Fruit fly (Drosophila melanogaster) whole organism, embryonic: ENCODE results near the gene dod.

ENCODE experiments used
- Atf-2 ChIP-seq: fragments of 200-800 bp; sonication (Bioruptor generic); optimal IDR thresholded peaks from 2 replicates; lab custom pipeline; 2016; ENCODE audit warnings: missing biosample characterization, missing genetic modification characterization
- CG10209 ChIP-seq: fragments of 200-800 bp; sonication (Bioruptor generic); optimal IDR thresholded peaks from 3 replicates; lab custom pipeline; 2017; ENCODE audit warnings: missing biosample characterization, mild to moderate bottlenecking, missing genetic modification characterization, missing genetic modification reagents
- CG10267 ChIP-seq: fragments of 200-800 bp; sonication (Bioruptor generic); optimal IDR thresholded peaks from 2 replicates; lab custom pipeline; 2018; ENCODE audit warnings: missing biosample characterization, mild to moderate bottlenecking, missing genetic modification characterization, moderate library complexity
- CG10543 ChIP-seq: fragments of 200-800 bp; sonication (Bioruptor generic); optimal IDR thresholded peaks from 3 replicates; lab custom pipeline; 2017; ENCODE audit warnings: missing biosample characterization, mild to moderate bottlenecking, missing genetic modification characterization, moderate library complexity
- CG11504 ChIP-seq: fragments of 200-800 bp; sonication (Bioruptor generic); optimal IDR thresholded peaks from 3 replicates; lab custom pipeline; 2019; ENCODE audit warnings: missing biosample characterization, mild to moderate bottlenecking, missing genetic modification characterization, moderate library complexity
- CG12155 ChIP-seq: fragments of 200-800 bp; sonication (Bioruptor generic); optimal IDR thresholded peaks from 3 replicates; lab custom pipeline; 2016; ENCODE audit warnings: missing biosample characterization, missing genetic modification characterization
- CG12659 ChIP-seq: fragments of 200-800 bp; sonication (Bioruptor generic); optimal IDR thresholded peaks from 3 replicates; lab custom pipeline; 2017; ENCODE audit warnings: mild to moderate bottlenecking, missing biosample characterization, missing genetic modification reagents, missing genetic modification characterization
- CG13287 ChIP-seq: fragments of 200-800 bp; sonication (Bioruptor generic); IDR thresholded peaks from 2 replicates; pipeline ENCODE4 v1.3.6; 2022; ENCODE audit warnings: missing biosample characterization, missing genetic modification characterization; ENCODE audit not compliant: partially characterized antibody
- CG15601 ChIP-seq: fragments of 200-800 bp; sonication (Bioruptor generic); optimal IDR thresholded peaks from 3 replicates; lab custom pipeline; 2019; ENCODE audit warnings: missing biosample characterization, mild to moderate bottlenecking, missing genetic modification characterization, moderate library complexity
- CG17186 ChIP-seq: fragments of 200-800 bp; sonication (Bioruptor generic); optimal IDR thresholded peaks from 3 replicates; lab custom pipeline; 2017; ENCODE audit warnings: missing biosample characterization, missing genetic modification reagents, missing genetic modification characterization
- CG17328 ChIP-seq: fragments of 200-800 bp; sonication (Bioruptor generic); IDR thresholded peaks from 2 replicates; pipeline ENCODE4 v1.3.6; 2022; ENCODE audit warnings: missing biosample characterization, missing genetic modification characterization
- CG18011 ChIP-seq: fragments of 200-800 bp; sonication (Bioruptor generic); optimal IDR thresholded peaks from 2 replicates; lab custom pipeline; 2017; ENCODE audit warnings: missing biosample characterization, missing genetic modification characterization, mild to moderate bottlenecking, moderate library complexity, missing genotype
- CG2678 ChIP-seq: fragments of 200-800 bp; sonication (Bioruptor generic); optimal IDR thresholded peaks from 3 replicates; lab custom pipeline; 2019; ENCODE audit warnings: missing biosample characterization, mild to moderate bottlenecking, missing genetic modification characterization, moderate library complexity
- CG3407 ChIP-seq: fragments of 200-800 bp; sonication (Bioruptor generic); optimal IDR thresholded peaks from 2 replicates; lab custom pipeline; 2018; ENCODE audit warnings: missing biosample characterization, mild to moderate bottlenecking, missing genetic modification characterization
- CG34376 ChIP-seq: fragments of 200-800 bp; sonication (Bioruptor generic); optimal IDR thresholded peaks from 2 replicates; lab custom pipeline; 2018; ENCODE audit warnings: missing biosample characterization, mild to moderate bottlenecking, missing genetic modification characterization
- CG34422 ChIP-seq: fragments of 200-800 bp; sonication (Bioruptor generic); IDR thresholded peaks from 3 replicates; pipeline ENCODE4 v1.3.6; 2022; ENCODE audit warnings: missing biosample characterization, missing genetic modification characterization
- CG4424 ChIP-seq: fragments of 200-800 bp; sonication (Bioruptor generic); optimal IDR thresholded peaks from 3 replicates; lab custom pipeline; 2016; ENCODE audit warnings: missing biosample characterization, missing genetic modification characterization
- CG6654 ChIP-seq: fragments of 200-800 bp; sonication (Bioruptor generic); optimal IDR thresholded peaks from 2 replicates; lab custom pipeline; 2017; ENCODE audit warnings: missing biosample characterization, mild to moderate bottlenecking, missing genetic modification characterization
- CG7271 ChIP-seq: fragments of 200-800 bp; sonication (Bioruptor generic); optimal IDR thresholded peaks from 2 replicates; lab custom pipeline; 2018; ENCODE audit warnings: missing biosample characterization, mild to moderate bottlenecking, missing genetic modification characterization, moderate library complexity
- CG7839 ChIP-seq: fragments of 200-800 bp; sonication (Bioruptor generic); optimal IDR thresholded peaks from 3 replicates; lab custom pipeline; 2018; ENCODE audit warnings: missing biosample characterization, mild to moderate bottlenecking, missing genetic modification characterization, moderate library complexity
- CG8359 ChIP-seq: fragments of 200-800 bp; sonication (Bioruptor generic); optimal IDR thresholded peaks from 2 replicates; lab custom pipeline; 2017; ENCODE audit warnings: missing biosample characterization, mild to moderate bottlenecking, missing genetic modification characterization, borderline replicate concordance
- CG9727 ChIP-seq: fragments of 200-800 bp; sonication (Bioruptor generic); optimal IDR thresholded peaks from 3 replicates; lab custom pipeline; 2017; ENCODE audit warnings: missing biosample characterization, mild to moderate bottlenecking, missing genetic modification characterization
- Doc2 ChIP-seq: fragments of 200-800 bp; sonication (Bioruptor generic); IDR thresholded peaks from 2 replicates; pipeline ENCODE4 v1.3.6; 2022; ENCODE audit warnings: missing biosample characterization, missing genetic modification characterization
- Doc3 ChIP-seq: fragments of 200-800 bp; sonication (Bioruptor generic); IDR thresholded peaks from 3 replicates; pipeline ENCODE4 v1.3.6; 2022; ENCODE audit warnings: missing biosample characterization, missing genetic modification characterization; ENCODE audit not compliant: partially characterized antibody
- Fer3 ChIP-seq: fragments of 200-800 bp; sonication (Bioruptor generic); optimal IDR thresholded peaks from 2 replicates; lab custom pipeline; 2018; ENCODE audit warnings: missing biosample characterization, mild to moderate bottlenecking, missing genetic modification characterization, moderate library complexity
- Hmr ChIP-seq: fragments of 200-800 bp; sonication (Bioruptor generic); optimal IDR thresholded peaks from 3 replicates; lab custom pipeline; 2017; ENCODE audit warnings: mild to moderate bottlenecking, missing biosample characterization, missing genetic modification reagents, missing genetic modification characterization
- Jarid2 ChIP-seq: fragments of 200-800 bp; sonication (Bioruptor generic); optimal IDR thresholded peaks from 3 replicates; lab custom pipeline; 2017; ENCODE audit warnings: mild to moderate bottlenecking, missing biosample characterization, missing genetic modification reagents, missing genetic modification characterization
- Oaz ChIP-seq: fragments of 200-800 bp; sonication (Bioruptor generic); IDR thresholded peaks from 2 replicates; pipeline ENCODE4 v1.3.6; 2022; ENCODE audit warnings: missing biosample characterization, missing genetic modification characterization
- Opbp ChIP-seq: fragments of 200-800 bp; sonication (Bioruptor generic); IDR thresholded peaks from 3 replicates; pipeline ENCODE4 v1.3.6; 2022; ENCODE audit warnings: missing biosample characterization, missing genetic modification characterization; ENCODE audit not compliant: partially characterized antibody
- Poxn ChIP-seq: fragments of 200-800 bp; sonication (Bioruptor generic); IDR thresholded peaks from 2 replicates; pipeline ENCODE4 v1.3.6; 2022; ENCODE audit warnings: missing biosample characterization, missing genetic modification characterization
- Stat92E ChIP-seq, 3 experiments: fragments of >200 bp in 2 of 3; fragments of 200-800 bp in 1 of 3; sonication (Bioruptor generic) in 1 of 3; optimal IDR thresholded peaks; 2 replicates each; lab custom pipeline; 2017 to 2019; ENCODE audit warnings: missing biosample characterization in 3 of 3, missing genetic modification characterization in 3 of 3, mild to moderate bottlenecking in 1 of 3, moderate library complexity in 1 of 3
- ab ChIP-seq: fragments of 200-800 bp; sonication (Bioruptor generic); optimal IDR thresholded peaks from 2 replicates; lab custom pipeline; 2016; ENCODE audit warnings: missing biosample characterization, missing genetic modification characterization
- al ChIP-seq: fragments of 200-800 bp; sonication (Bioruptor generic); IDR thresholded peaks from 2 replicates; pipeline ENCODE4 v1.3.6; 2022; ENCODE audit warnings: missing biosample characterization, missing genetic modification characterization
- croc ChIP-seq: fragments of 200-800 bp; sonication (Bioruptor generic); conservative IDR thresholded peaks from 3 replicates; pipeline ENCODE4 v1.3.6; 2022; ENCODE audit warnings: missing biosample characterization, missing genetic modification characterization
- cwo ChIP-seq: fragments of 200-800 bp; sonication (Bioruptor generic); optimal IDR thresholded peaks from 3 replicates; lab custom pipeline; 2017; ENCODE audit warnings: missing biosample characterization, missing genetic modification characterization, mild to moderate bottlenecking, moderate library complexity, missing genetic modification reagents
- dimm ChIP-seq: fragments of 200-800 bp; sonication (Bioruptor generic); IDR thresholded peaks from 2 replicates; pipeline ENCODE4 v1.3.6; 2022; ENCODE audit warnings: missing biosample characterization, missing genetic modification characterization
- esg ChIP-seq: fragments of 200-800 bp; sonication (Bioruptor generic); conservative IDR thresholded peaks from 2 replicates; pipeline ENCODE4 v1.3.6; 2022; ENCODE audit warnings: missing biosample characterization, missing genetic modification characterization
- exex ChIP-seq: fragments of 200-800 bp; sonication (Bioruptor generic); optimal IDR thresholded peaks from 4 replicates; lab custom pipeline; 2018; ENCODE audit warnings: missing biosample characterization, mild to moderate bottlenecking, missing genetic modification characterization, moderate library complexity
- fd102C ChIP-seq: fragments of 200-800 bp; sonication (Bioruptor generic); optimal IDR thresholded peaks from 2 replicates; lab custom pipeline; 2018; ENCODE audit warnings: missing biosample characterization, mild to moderate bottlenecking, missing genetic modification characterization, moderate library complexity
- mirr ChIP-seq: fragments of 200-800 bp; sonication (Bioruptor generic); optimal IDR thresholded peaks from 3 replicates; lab custom pipeline; 2018; ENCODE audit warnings: missing biosample characterization, mild to moderate bottlenecking, missing genetic modification characterization
- pnt ChIP-seq: fragments of 200-800 bp; sonication (Bioruptor generic); optimal IDR thresholded peaks from 3 replicates; lab custom pipeline; 2016; ENCODE audit warnings: missing biosample characterization, missing genetic modification characterization
- sens-2 ChIP-seq: fragments of 200-800 bp; sonication (Bioruptor generic); IDR thresholded peaks from 2 replicates; pipeline ENCODE4 v1.3.6; 2022; ENCODE audit warnings: missing biosample characterization, missing genetic modification characterization
- shn ChIP-seq: fragments of 200-800 bp; sonication (Bioruptor generic); optimal IDR thresholded peaks from 3 replicates; lab custom pipeline; 2016; ENCODE audit warnings: missing biosample characterization, missing genetic modification characterization
- sug ChIP-seq: fragments of 200-800 bp; optimal IDR thresholded peaks from 2 replicates; lab custom pipeline; 2019; ENCODE audit warnings: missing biosample characterization, mild to moderate bottlenecking, missing genetic modification characterization, moderate library complexity
- trh ChIP-seq: fragments of 200-800 bp; sonication (Bioruptor generic); optimal IDR thresholded peaks from 2 replicates; lab custom pipeline; 2016; ENCODE audit warnings: missing biosample characterization, missing genetic modification characterization
- wdn ChIP-seq: fragments of 200-800 bp; sonication (Bioruptor generic); IDR thresholded peaks from 2 replicates; pipeline ENCODE4 v1.3.6; 2022; ENCODE audit warnings: missing biosample characterization, missing genetic modification characterization
- zen2 ChIP-seq: fragments of 200-800 bp; sonication (Bioruptor generic); IDR thresholded peaks from 3 replicates; pipeline ENCODE4 v1.3.6; 2022; ENCODE audit warnings: missing biosample characterization, missing genetic modification characterization; ENCODE audit not compliant: partially characterized antibody

dod gene

DNA sequence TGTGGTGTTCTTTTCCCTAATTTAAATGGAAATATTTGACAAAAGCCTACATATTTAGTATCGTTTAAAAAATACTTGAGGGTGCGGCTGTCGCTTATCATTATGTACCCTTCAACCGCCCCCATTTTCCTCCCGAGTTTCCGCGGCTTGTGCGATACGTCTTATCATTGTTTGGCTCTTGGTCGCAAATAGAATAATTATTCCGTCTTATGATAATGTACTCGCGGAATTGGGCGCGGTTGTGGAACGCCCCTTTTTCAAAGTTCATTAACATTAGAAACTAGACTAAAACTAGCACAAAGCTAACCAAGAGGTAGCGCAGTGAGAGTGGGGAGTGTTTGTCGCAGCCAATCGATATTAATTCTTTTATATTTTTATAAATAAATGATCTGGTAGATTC is 20.3 kb downstream of the dod start:
- TF ChIP-seq exex (tag; lab: Kevin White, UChicago) = peak; percentile 74
- no peak for TF ChIP-seq CG10209 (GFP tag; lab: Kevin White, UChicago)
- TF ChIP-seq sug = peak; percentile 10
- peak; percentile 11 for TF ChIP-seq CG10543
- no peak for TF ChIP-seq Poxn
- peak; percentile 41 for TF ChIP-seq CG34376
- peak; percentile 13 for TF ChIP-seq mirr

DNA sequence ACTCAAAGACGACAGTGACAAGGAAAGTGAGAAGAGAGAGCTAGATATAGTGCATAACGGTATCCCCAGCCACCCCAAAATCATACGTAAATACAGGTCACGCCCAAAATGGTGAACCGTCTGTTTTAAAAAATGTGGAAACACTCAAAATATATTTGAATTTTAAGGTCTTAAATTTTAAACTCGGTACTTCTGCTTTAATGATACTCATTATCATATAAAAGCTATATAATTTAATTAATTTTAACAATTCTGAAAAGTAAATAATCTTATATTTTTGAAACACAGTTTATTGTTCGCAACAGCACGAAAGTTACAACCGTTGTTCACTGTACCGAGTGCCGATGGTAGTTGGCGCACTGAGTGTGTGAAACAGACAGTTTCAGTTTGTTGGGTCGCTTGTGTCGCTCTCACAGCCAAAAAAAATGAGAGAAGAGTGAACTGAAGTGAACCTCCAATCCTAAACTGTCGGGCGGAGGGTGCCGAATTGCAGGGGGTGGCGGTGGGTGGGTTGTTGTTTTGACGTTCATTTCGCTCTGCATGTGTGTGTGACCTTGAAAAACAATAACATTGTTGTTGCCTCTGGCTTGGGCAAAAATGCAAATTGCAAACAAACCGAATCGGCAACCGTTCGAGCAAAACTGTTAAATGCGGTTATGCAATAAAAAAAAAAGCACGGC is 21.3 kb downstream of the dod start:
- peak; percentile 33 for TF ChIP-seq CG17186 (GFP tag; lab: Kevin White, UChicago)
- TF ChIP-seq fd102C (GFP tag; lab: Kevin White, UChicago) = no peak
- peak; percentile 72 for TF ChIP-seq dimm (GFP tag; lab: Robert Waterston, UW)
- TF ChIP-seq wdn (GFP tag; lab: Robert Waterston, UW) = peak; percentile 74
- no peak for TF ChIP-seq Doc3 (GFP tag; lab: Robert Waterston, UW)
- TF ChIP-seq Fer3 (tag; lab: Kevin White, UChicago) = peak; percentile 93
- 0 out of 2 replicates have a peak, but pooled peaks have one; percentile 13 for TF ChIP-seq sens-2 (GFP tag; lab: Robert Waterston, UW)
- TF ChIP-seq CG13287 (GFP tag; lab: Robert Waterston, UW) = no peak; the same call in 1 of the 2 replicates
- TF ChIP-seq Opbp (GFP tag; lab: Robert Waterston, UW) = no peak
- peak; percentile 82 for TF ChIP-seq Oaz
- peak; percentile 74 for TF ChIP-seq trh (GFP tag; lab: Kevin White, UChicago)
- TF ChIP-seq ab = no peak
- peak; percentile 51; the same call in 1 of the 2 replicates for TF ChIP-seq Doc2 (GFP tag; lab: Robert Waterston, UW)
- peak; percentile 97 for TF ChIP-seq CG10543
- TF ChIP-seq CG18011 (GFP tag; lab: Kevin White, UChicago) = peak; percentile 72
- TF ChIP-seq CG17328 (GFP tag; lab: Robert Waterston, UW) = peak; percentile 80; the same call in 1 of the 2 replicates
- peak; percentile 72 for TF ChIP-seq Jarid2 (GFP tag; lab: Kevin White, UChicago)
- TF ChIP-seq CG12155 (GFP tag; lab: Kevin White, UChicago) = peak; percentile 83
- peak; percentile 80 for TF ChIP-seq CG6654 (GFP tag; lab: Kevin White, UChicago)
- peak; percentile 95 for TF ChIP-seq CG11504 (tag; lab: Kevin White, UChicago)
- TF ChIP-seq Hmr = peak; percentile 96
- peak; percentile 83 for TF ChIP-seq croc (GFP tag; lab: Robert Waterston, UW)
- peak; percentile 88 for TF ChIP-seq CG34422 (GFP tag; lab: Robert Waterston, UW)
- TF ChIP-seq CG4424 (GFP tag; lab: Kevin White, UChicago) = peak; percentile 86
- TF ChIP-seq CG3407 (GFP tag; lab: Kevin White, UChicago) = peak; percentile 88
- peak; percentile 74 for TF ChIP-seq al
- peak in 1 of 3 experiments; percentile 78 for TF ChIP-seq Stat92E (GFP tag; optimal IDR thresholded peaks at IDR 0.05; lab: Kevin White, UChicago)
- peak; percentile 88 for TF ChIP-seq esg (GFP tag; lab: Robert Waterston, UW)
- TF ChIP-seq cwo (GFP tag; lab: Kevin White, UChicago) = peak; percentile 91
- TF ChIP-seq CG8359 (GFP tag; lab: Kevin White, UChicago) = peak; percentile 63
- peak; percentile 26 for TF ChIP-seq shn (GFP tag; lab: Kevin White, UChicago)
- TF ChIP-seq Atf-2 (GFP tag; lab: Kevin White, UChicago) = peak; percentile 25
- TF ChIP-seq CG7271 (tag; lab: Kevin White, UChicago) = no peak
- peak; percentile 97 for TF ChIP-seq CG2678 (tag; lab: Kevin White, UChicago)
- peak; percentile 96 for TF ChIP-seq CG7839
- TF ChIP-seq CG10267 (tag; lab: Kevin White, UChicago) = peak; percentile 86
- peak; percentile 92 for TF ChIP-seq CG15601 (tag; lab: Kevin White, UChicago)
- TF ChIP-seq CG9727 (GFP tag; lab: Kevin White, UChicago) = peak; percentile 92
- TF ChIP-seq CG12659 = peak; percentile 96
- no peak for TF ChIP-seq zen2 (GFP tag; lab: Robert Waterston, UW)
- peak; percentile 63 for TF ChIP-seq pnt
